Fruit fly (Drosophila melanogaster) whole organism, prepupa: Measurements from ENCODE around the gene CG17261.

Source experiments
- CG10631 ChIP-seq: fragments of 200-800 bp; sonication (Bioruptor generic); optimal IDR thresholded peaks from 2 replicates; lab custom pipeline; 2016; ENCODE audit warnings: missing biosample characterization, missing genetic modification characterization
- CG10669 ChIP-seq: fragments of 200-800 bp; sonication (Bioruptor generic); optimal IDR thresholded peaks from 3 replicates; lab custom pipeline; 2018; ENCODE audit warnings: missing biosample characterization, mild to moderate bottlenecking, missing genetic modification characterization, moderate library complexity
- CG11294 ChIP-seq: fragments of 200-800 bp; sonication (Bioruptor generic); IDR thresholded peaks from 2 replicates; pipeline ENCODE4 v1.3.6; 2022; ENCODE audit warnings: missing biosample characterization, missing genetic modification characterization
- CG15336 ChIP-seq: fragments of 200-800 bp; sonication (Bioruptor generic); IDR thresholded peaks from 2 replicates; pipeline ENCODE4 v1.3.6; 2022; ENCODE audit warnings: missing biosample characterization, missing genetic modification characterization
- CG1621 ChIP-seq: fragments of 200-800 bp; sonication (Bioruptor generic); optimal IDR thresholded peaks from 3 replicates; lab custom pipeline; 2018; ENCODE audit warnings: missing biosample characterization, mild to moderate bottlenecking, missing genetic modification characterization
- CG16779 ChIP-seq: fragments of 200-800 bp; sonication (Bioruptor generic); optimal IDR thresholded peaks from 3 replicates; lab custom pipeline; 2017; ENCODE audit warnings: missing biosample characterization, mild to moderate bottlenecking, missing genetic modification characterization
- CG32006 ChIP-seq: fragments of 200-800 bp; sonication (Bioruptor generic); optimal IDR thresholded peaks from 3 replicates; lab custom pipeline; 2017; ENCODE audit warnings: missing biosample characterization, mild to moderate bottlenecking, missing genetic modification characterization
- CG34406 ChIP-seq: fragments of 200-800 bp; sonication (Bioruptor generic); optimal IDR thresholded peaks from 3 replicates; lab custom pipeline; 2016; ENCODE audit warnings: missing biosample characterization, missing genetic modification characterization
- CG3919 ChIP-seq: fragments of 200-800 bp; sonication (Bioruptor generic); optimal IDR thresholded peaks from 3 replicates; lab custom pipeline; 2016; ENCODE audit warnings: missing biosample characterization, missing genetic modification characterization
- CG4318 ChIP-seq: fragments of 200-800 bp; sonication (Bioruptor generic); optimal IDR thresholded peaks from 3 replicates; lab custom pipeline; 2017; ENCODE audit warnings: missing biosample characterization, mild to moderate bottlenecking, missing genetic modification characterization
- CG6163 ChIP-seq: fragments of 200-800 bp; sonication (Bioruptor generic); IDR thresholded peaks from 3 replicates; pipeline ENCODE4 v1.3.6; 2022; ENCODE audit warnings: missing biosample characterization, missing genetic modification characterization
- CG6276 ChIP-seq: fragments of 200-800 bp; sonication (Bioruptor generic); optimal IDR thresholded peaks from 2 replicates; lab custom pipeline; 2017; ENCODE audit warnings: missing biosample characterization, mild to moderate bottlenecking, missing genetic modification characterization
- CG6792 ChIP-seq: fragments of 200-800 bp; sonication (Bioruptor generic); optimal IDR thresholded peaks from 3 replicates; lab custom pipeline; 2016; ENCODE audit warnings: missing biosample characterization, missing genetic modification characterization
- CG6808 ChIP-seq: fragments of 200-800 bp; sonication (Bioruptor generic); optimal IDR thresholded peaks from 3 replicates; lab custom pipeline; 2017; ENCODE audit warnings: missing biosample characterization, missing genetic modification characterization, mild to moderate bottlenecking, moderate library complexity, missing genetic modification reagents
- CG6854 ChIP-seq: fragments of 200-800 bp; sonication (Bioruptor generic); optimal IDR thresholded peaks from 2 replicates; lab custom pipeline; 2017; ENCODE audit warnings: missing biosample characterization, mild to moderate bottlenecking, missing genetic modification characterization
- CG7368 ChIP-seq: fragments of 200-800 bp; sonication (Bioruptor generic); optimal IDR thresholded peaks from 3 replicates; lab custom pipeline; 2016; ENCODE audit warnings: missing biosample characterization, missing genetic modification characterization
- CG8119 ChIP-seq: fragments of 200-800 bp; sonication (Bioruptor generic); IDR thresholded peaks from 3 replicates; pipeline ENCODE4 v1.3.6; 2022; ENCODE audit warnings: missing biosample characterization, missing genetic modification characterization
- CG8632 ChIP-seq: fragments of 200-800 bp; sonication (Bioruptor generic); optimal IDR thresholded peaks from 3 replicates; lab custom pipeline; 2016; ENCODE audit warnings: missing biosample characterization, missing genetic modification characterization
- CG9139 ChIP-seq: fragments of 200-800 bp; sonication (Bioruptor generic); optimal IDR thresholded peaks from 3 replicates; lab custom pipeline; 2017; ENCODE audit warnings: missing biosample characterization, mild to moderate bottlenecking, missing genetic modification characterization
- Eip75B ChIP-seq: fragments of 200-800 bp; sonication (Bioruptor generic); optimal IDR thresholded peaks from 3 replicates; lab custom pipeline; 2016; ENCODE audit warnings: missing biosample characterization, missing genetic modification characterization
- Eip78C ChIP-seq: fragments of 200-800 bp; sonication (Bioruptor generic); peaks from one replicate; lab custom pipeline; 2016; ENCODE audit warnings: missing biosample characterization, missing genetic modification characterization
- Eip93F ChIP-seq: fragments of 200-800 bp; sonication (Bioruptor generic); optimal IDR thresholded peaks from 2 replicates; lab custom pipeline; 2016; ENCODE audit warnings: missing biosample characterization, mild to moderate bottlenecking, missing genetic modification characterization
- Ets21C ChIP-seq: fragments of 200-800 bp; sonication (Bioruptor generic); optimal IDR thresholded peaks from 3 replicates; lab custom pipeline; 2016; ENCODE audit warnings: missing biosample characterization, missing genetic modification characterization
- Hr39 ChIP-seq: fragments of 200-800 bp; sonication (Bioruptor generic); optimal IDR thresholded peaks from 2 replicates; lab custom pipeline; 2016; ENCODE audit warnings: missing biosample characterization, missing genetic modification characterization
- Hr4 ChIP-seq: fragments of 200-800 bp; sonication (Bioruptor generic); optimal IDR thresholded peaks from 3 replicates; lab custom pipeline; 2016; ENCODE audit warnings: missing biosample characterization, missing genetic modification characterization
- Lpt ChIP-seq: fragments of 200-800 bp; sonication (Bioruptor generic); optimal IDR thresholded peaks from 3 replicates; lab custom pipeline; 2016; ENCODE audit warnings: missing biosample characterization, missing genetic modification characterization
- OdsH ChIP-seq: fragments of 200-800 bp; sonication (Bioruptor generic); optimal IDR thresholded peaks from 3 replicates; lab custom pipeline; 2016; ENCODE audit warnings: missing biosample characterization, missing genetic modification characterization
- Smox ChIP-seq: fragments of 200-800 bp; sonication (Bioruptor generic); optimal IDR thresholded peaks from 3 replicates; lab custom pipeline; 2016; ENCODE audit warnings: missing biosample characterization, missing genetic modification characterization
- Sox102F ChIP-seq: fragments of 200-800 bp; sonication (Bioruptor generic); optimal IDR thresholded peaks from 2 replicates; lab custom pipeline; 2016; ENCODE audit warnings: missing biosample characterization, mild to moderate bottlenecking, missing genetic modification characterization
- Sox14 ChIP-seq: fragments of 200-800 bp; sonication (Bioruptor generic); optimal IDR thresholded peaks from 3 replicates; lab custom pipeline; 2016; ENCODE audit warnings: missing biosample characterization, missing genetic modification characterization
- Sox15 ChIP-seq: fragments of 200-800 bp; sonication (Bioruptor generic); optimal IDR thresholded peaks from 3 replicates; lab custom pipeline; 2016; ENCODE audit warnings: missing biosample characterization, missing genetic modification characterization
- achi ChIP-seq: fragments of 200-800 bp; sonication (Bioruptor generic); optimal IDR thresholded peaks from 3 replicates; lab custom pipeline; 2016; ENCODE audit warnings: missing biosample characterization, missing genetic modification characterization
- cyc ChIP-seq: fragments of 200-800 bp; sonication (Bioruptor generic); optimal IDR thresholded peaks from 3 replicates; lab custom pipeline; 2016; ENCODE audit warnings: missing biosample characterization, missing genetic modification characterization
- dsx ChIP-seq: fragments of 200-800 bp; optimal IDR thresholded peaks from 3 replicates; lab custom pipeline; 2019; ENCODE audit warnings: missing biosample characterization, mild to moderate bottlenecking, missing genetic modification characterization, moderate library complexity; ENCODE audit not compliant: poor library complexity, severe bottlenecking
- eg ChIP-seq: fragments of 200-800 bp; sonication (Bioruptor generic); IDR thresholded peaks from 3 replicates; pipeline ENCODE4 v1.3.6; 2022; ENCODE audit warnings: missing biosample characterization, missing genetic modification characterization
- esn ChIP-seq: fragments of 200-800 bp; sonication (Bioruptor generic); optimal IDR thresholded peaks from 2 replicates; lab custom pipeline; 2016; ENCODE audit warnings: missing biosample characterization, mild to moderate bottlenecking, missing genetic modification characterization, moderate library complexity
- fkh ChIP-seq: fragments of 200-800 bp; sonication (Bioruptor generic); optimal IDR thresholded peaks from 3 replicates; lab custom pipeline; 2017; ENCODE audit warnings: missing biosample characterization, mild to moderate bottlenecking, missing genetic modification characterization, moderate library complexity
- lz ChIP-seq: fragments of 200-800 bp; sonication (Bioruptor generic); optimal IDR thresholded peaks from 3 replicates; lab custom pipeline; 2016; ENCODE audit warnings: missing biosample characterization, missing genetic modification characterization
- net ChIP-seq: fragments of 200-800 bp; sonication (Bioruptor generic); optimal IDR thresholded peaks from 3 replicates; lab custom pipeline; 2016; ENCODE audit warnings: missing biosample characterization, missing genetic modification characterization
- pdm3 ChIP-seq: fragments of 200-800 bp; sonication (Bioruptor generic); optimal IDR thresholded peaks from 3 replicates; lab custom pipeline; 2016; ENCODE audit warnings: missing biosample characterization, missing genetic modification characterization
- salr ChIP-seq, 2 experiments: fragments of 200-800 bp; sonication (Bioruptor generic); optimal IDR thresholded peaks; 3 replicates each; lab custom pipeline; 2016 to 2018; ENCODE audit warnings: missing biosample characterization in 2 of 2, missing genetic modification characterization in 2 of 2, mild to moderate bottlenecking in 1 of 2
- spab ChIP-seq: fragments of 200-800 bp; sonication (Bioruptor generic); optimal IDR thresholded peaks from 2 replicates; lab custom pipeline; 2017; ENCODE audit warnings: missing biosample characterization, mild to moderate bottlenecking, missing genetic modification characterization, missing genetic modification reagents
- ss ChIP-seq, 2 experiments: fragments of 200-800 bp; sonication (Bioruptor generic); optimal IDR thresholded peaks; 2 replicates in 1 of 2; 3 replicates in 1 of 2; lab custom pipeline; 2017 to 2018; ENCODE audit warnings: mild to moderate bottlenecking in 2 of 2, missing biosample characterization in 2 of 2, missing genetic modification characterization in 2 of 2, moderate library complexity in 1 of 2
- vri ChIP-seq: fragments of 200-800 bp; sonication (Bioruptor generic); optimal IDR thresholded peaks from 3 replicates; lab custom pipeline; 2016; ENCODE audit warnings: missing biosample characterization, mild to moderate bottlenecking, missing genetic modification characterization

Gene CG17261

DNA sequence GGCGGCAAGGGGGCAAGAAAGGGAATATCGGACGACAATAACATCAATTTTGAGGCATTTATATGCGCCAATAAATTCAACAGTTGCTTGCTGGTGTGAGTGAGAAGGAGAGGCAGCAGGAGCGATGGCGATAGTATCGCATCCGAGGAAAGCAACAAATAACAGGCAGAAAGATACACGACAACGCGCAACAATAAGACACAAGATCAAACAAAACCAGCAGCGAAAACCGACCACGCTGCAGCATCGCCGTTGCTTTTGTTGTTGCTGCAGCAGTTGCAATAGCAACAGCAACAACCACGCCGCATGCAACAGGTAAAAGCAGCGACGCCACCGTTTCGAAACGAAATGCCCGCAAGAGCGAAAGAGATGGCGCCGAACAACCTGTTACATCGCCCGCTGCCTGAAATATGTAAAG is 41.8 kb upstream of the CG17261 start:
- TF ChIP-seq CG1621: no peak
- no peak for TF ChIP-seq CG6163 (GFP tag; lab: Robert Waterston, UW)
- no peak for TF ChIP-seq eg (GFP tag; lab: Robert Waterston, UW)
- TF ChIP-seq ss (GFP tag; optimal IDR thresholded peaks at IDR 0.05; lab: Kevin White, UChicago): no peak

DNA sequence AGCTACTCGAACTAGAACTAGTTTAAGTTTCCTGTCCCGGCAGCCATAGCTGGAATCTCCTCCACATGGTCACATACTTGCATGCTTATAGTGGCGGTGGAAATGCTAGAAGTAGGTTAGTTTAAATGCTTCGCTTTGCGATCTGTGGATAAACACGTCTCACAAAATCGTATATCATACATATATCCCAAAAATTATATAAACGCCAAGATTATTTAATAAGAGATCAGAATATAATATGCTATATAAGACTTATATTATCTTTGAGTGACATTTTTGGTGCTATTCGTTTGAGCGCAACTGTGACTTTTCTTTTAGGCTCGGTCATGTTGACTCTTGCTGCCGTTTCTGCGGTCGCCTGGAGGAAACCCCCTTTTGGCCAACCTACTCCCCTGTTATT is 40.4 kb upstream of the CG17261 start:
- TF ChIP-seq CG6276 (GFP tag; lab: Kevin White, UChicago) (peak; percentile 63), Hr4 (GFP tag; lab: Kevin White, UChicago) (peak; percentile 36), CG4318 (peak; percentile 20), CG6163 (GFP tag; lab: Robert Waterston, UW) (peak; percentile 59; the same call in 2 of the 3 replicates), achi (GFP tag; lab: Kevin White, UChicago) (peak; percentile 1), Sox15 (GFP tag; lab: Kevin White, UChicago) (no peak), pdm3 (GFP tag; lab: Kevin White, UChicago) (peak; percentile 17), CG15336 (GFP tag; lab: Robert Waterston, UW) (peak; percentile 69), Smox (GFP tag; lab: Kevin White, UChicago) (no peak), CG32006 (GFP tag; lab: Kevin White, UChicago) (peak; percentile 72), Eip78C (GFP tag; lab: Kevin White, UChicago) (peak; percentile 79), OdsH (GFP tag; lab: Kevin White, UChicago) (peak; percentile 29), CG34406 (GFP tag; lab: Kevin White, UChicago) (no peak), CG1621 (no peak), Lpt (GFP tag; lab: Kevin White, UChicago) (peak; percentile 54), salr (GFP tag; optimal IDR thresholded peaks at IDR 0.05; lab: Kevin White, UChicago) (peak in 1 of 2 experiments; percentile 36), eg (GFP tag; lab: Robert Waterston, UW) (peak; percentile 58; the same call in 2 of the 3 replicates), Hr39 (GFP tag; lab: Kevin White, UChicago) (no peak), CG6792 (GFP tag; lab: Kevin White, UChicago) (no peak), CG8119 (GFP tag; lab: Robert Waterston, UW) (peak; percentile 70)

DNA sequence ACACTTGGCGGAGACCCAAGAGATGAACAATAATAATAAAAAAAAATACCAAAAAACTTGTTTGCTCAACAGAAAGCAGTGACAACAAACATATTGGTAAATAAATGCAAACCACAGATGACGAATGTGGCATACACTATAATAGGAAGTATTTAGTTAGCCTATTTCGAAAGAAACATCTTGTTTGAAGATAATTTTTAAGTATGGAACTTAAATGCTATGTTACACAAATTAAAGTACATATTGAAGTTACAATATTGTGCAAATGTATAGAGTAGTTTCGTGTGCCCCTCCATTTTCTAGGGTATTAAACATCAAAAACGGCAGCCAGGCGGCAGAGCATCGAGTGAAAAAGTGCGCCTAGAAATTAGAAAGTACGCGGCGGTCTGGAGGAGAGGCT is 39.0 kb upstream of the CG17261 start:
- TF ChIP-seq CG8119 (GFP tag; lab: Robert Waterston, UW): peak; percentile 93
- TF ChIP-seq salr (GFP tag; optimal IDR thresholded peaks at IDR 0.05; lab: Kevin White, UChicago): peak in 1 of 2 experiments; percentile 60
- peak; percentile 52; the same call in 1 of the 2 replicates for TF ChIP-seq CG11294
- no peak for TF ChIP-seq CG6792 (GFP tag; lab: Kevin White, UChicago)
- peak; percentile 28 for TF ChIP-seq net
- peak; percentile 85 for TF ChIP-seq CG6276 (GFP tag; lab: Kevin White, UChicago)
- peak; percentile 22 for TF ChIP-seq CG7368 (GFP tag; lab: Kevin White, UChicago)
- peak; percentile 7 for TF ChIP-seq fkh (GFP tag; lab: Kevin White, UChicago)
- peak; percentile 80 for TF ChIP-seq CG6163 (GFP tag; lab: Robert Waterston, UW)
- TF ChIP-seq CG6808 (GFP tag; lab: Kevin White, UChicago): no peak
- no peak for TF ChIP-seq Ets21C
- peak; percentile 8 for TF ChIP-seq CG34406 (GFP tag; lab: Kevin White, UChicago)
- TF ChIP-seq vri (GFP tag; lab: Kevin White, UChicago): no peak
- TF ChIP-seq OdsH (GFP tag; lab: Kevin White, UChicago): peak; percentile 49
- TF ChIP-seq CG3919: peak; percentile 46
- no peak for TF ChIP-seq cyc (GFP tag; lab: Kevin White, UChicago)
- TF ChIP-seq Lpt (GFP tag; lab: Kevin White, UChicago): peak; percentile 11
- no peak for TF ChIP-seq dsx (GFP tag; lab: Kevin White, UChicago)
- TF ChIP-seq spab (GFP tag; lab: Kevin White, UChicago): no peak
- peak; percentile 25 for TF ChIP-seq Sox14
- peak; percentile 47 for TF ChIP-seq pdm3 (GFP tag; lab: Kevin White, UChicago)
- TF ChIP-seq CG6854 (GFP tag; lab: Kevin White, UChicago): no peak
- TF ChIP-seq CG15336 (GFP tag; lab: Robert Waterston, UW): peak; percentile 93
- no peak for TF ChIP-seq CG16779 (tag; lab: Kevin White, UChicago)
- TF ChIP-seq Sox102F (GFP tag; lab: Kevin White, UChicago): no peak
- TF ChIP-seq CG9139: no peak
- peak; percentile 93 for TF ChIP-seq Hr4 (GFP tag; lab: Kevin White, UChicago)
- no peak for TF ChIP-seq Eip93F (GFP tag; lab: Kevin White, UChicago)
- TF ChIP-seq eg (GFP tag; lab: Robert Waterston, UW): peak; percentile 83
- no peak for TF ChIP-seq CG8632 (GFP tag; lab: Kevin White, UChicago)
- TF ChIP-seq Eip75B (GFP tag; lab: Kevin White, UChicago): peak; percentile 15
- peak; percentile 57 for TF ChIP-seq achi (GFP tag; lab: Kevin White, UChicago)
- TF ChIP-seq CG10669: no peak
- no peak for TF ChIP-seq CG10631 (GFP tag; lab: Kevin White, UChicago)
- no peak for TF ChIP-seq lz (GFP tag; lab: Kevin White, UChicago)
- no peak for TF ChIP-seq esn (GFP tag; lab: Kevin White, UChicago)
- TF ChIP-seq Eip78C (GFP tag; lab: Kevin White, UChicago): peak; percentile 86
- TF ChIP-seq ss (GFP tag; optimal IDR thresholded peaks at IDR 0.05; lab: Kevin White, UChicago): no peak
